Worm (Caenorhabditis elegans): ENCODE data around the gene col-156.

DNA sequence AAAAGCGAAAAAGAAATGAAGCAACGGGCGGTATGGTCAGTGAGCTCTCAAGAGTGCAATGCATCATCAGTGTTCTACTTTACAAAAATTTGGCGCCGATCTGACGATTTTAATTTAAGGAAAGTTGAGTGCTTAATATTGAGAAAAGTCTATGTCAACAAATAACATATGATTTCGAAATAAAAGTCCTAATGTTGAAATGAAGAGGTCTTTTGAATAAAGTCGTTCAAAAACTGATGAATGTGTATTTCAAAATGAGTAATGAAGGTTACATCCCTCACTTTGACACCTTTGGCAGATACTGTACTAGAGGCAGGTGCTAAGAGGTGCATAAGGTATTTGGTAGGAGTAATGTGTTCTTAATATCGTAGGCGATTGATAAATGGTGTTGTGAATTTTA, 47.3 kb upstream of the col-156 start:
- TF ChIP-seq unc-62 (GFP tag; optimal IDR thresholded peaks at IDR 0.05) (no peak), dmd-4 (tag; optimal IDR thresholded peaks at IDR 0.05) (no peak), blmp-1 (tag; optimal IDR thresholded peaks at IDR 0.05; ENCODE audit: insufficient read depth) (no peak), fos-1 (tag; optimal IDR thresholded peaks at IDR 0.05) (no peak), aly-2 (tag; optimal IDR thresholded peaks at IDR 0.05) (no peak)

All from whole organism, L2 larva.